Fruit fly (Drosophila melanogaster): ENCODE measurements around the gene Dmtn.
A peak's percentile ranks its signal among the peaks of the same experiment; 100 is the strongest.

The Dmtn gene

DNA sequence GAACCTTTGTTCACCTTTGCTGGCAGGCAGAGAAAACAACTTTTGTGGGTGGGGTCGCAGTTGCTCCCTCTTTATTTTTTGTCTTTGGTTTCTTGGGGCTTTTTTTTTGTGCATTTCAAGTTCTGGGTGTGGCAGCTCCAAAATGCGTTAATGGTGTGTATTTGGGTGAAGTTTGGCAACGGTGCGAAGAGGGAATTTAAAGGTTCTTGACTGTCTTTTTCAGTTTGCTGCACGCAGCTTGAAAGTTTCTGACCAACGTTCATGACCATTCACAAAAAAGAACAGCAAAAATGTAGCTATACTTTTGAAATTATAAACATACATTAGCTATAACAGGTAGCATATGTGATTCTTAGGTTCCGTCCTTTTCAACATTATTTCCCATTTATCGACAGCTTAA is 26.6 kb upstream of the Dmtn start:
- TF ChIP-seq CG8301 (tag; optimal IDR thresholded peaks at IDR 0.05) (no peak), EcR (GFP tag; optimal IDR thresholded peaks at IDR 0.05) (no peak), CG17806 (tag; optimal IDR thresholded peaks at IDR 0.05) (no peak), CG13204 (GFP tag; optimal IDR thresholded peaks at IDR 0.05) (no peak), gl (tag; optimal IDR thresholded peaks at IDR 0.05) (no peak), fd96Ca (GFP tag; IDR thresholded peaks at IDR 0.05) (no peak), CG10348 (GFP tag; IDR thresholded peaks at IDR 0.05) (no peak)

DNA sequence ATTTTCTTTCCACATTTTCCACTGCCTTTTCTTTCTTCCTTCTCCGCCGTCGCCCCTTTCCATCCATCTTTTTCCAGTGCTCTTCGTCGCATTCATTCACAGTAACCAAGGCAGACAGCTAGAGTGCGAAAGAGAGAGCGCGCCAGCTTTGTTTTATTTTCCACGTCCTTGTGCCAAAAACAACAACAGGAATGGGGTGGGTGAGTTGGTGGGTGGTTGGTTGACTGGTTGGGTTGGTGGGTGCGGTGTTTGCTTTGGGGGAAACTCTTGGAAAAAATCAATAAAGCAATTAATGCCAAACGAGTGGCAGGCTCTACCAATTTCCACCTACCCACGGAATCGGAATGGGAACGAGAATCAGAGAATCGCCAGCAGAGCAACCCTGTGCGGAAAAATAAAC is 24.5 kb upstream of the Dmtn start:
- no peak for TF ChIP-seq gl (tag; optimal IDR thresholded peaks at IDR 0.05)
- no peak for TF ChIP-seq Snoo (tag; optimal IDR thresholded peaks at IDR 0.05)
- no peak for TF ChIP-seq rn (GFP tag; IDR thresholded peaks at IDR 0.05)
- no peak for TF ChIP-seq CG34367 (tag; optimal IDR thresholded peaks at IDR 0.05)
- TF ChIP-seq CG13204 (GFP tag; optimal IDR thresholded peaks at IDR 0.05) = peak; percentile 34
- peak; percentile 20; the same call in 1 of the 2 replicates for TF ChIP-seq Ets98B (GFP tag; IDR thresholded peaks at IDR 0.05)

DNA sequence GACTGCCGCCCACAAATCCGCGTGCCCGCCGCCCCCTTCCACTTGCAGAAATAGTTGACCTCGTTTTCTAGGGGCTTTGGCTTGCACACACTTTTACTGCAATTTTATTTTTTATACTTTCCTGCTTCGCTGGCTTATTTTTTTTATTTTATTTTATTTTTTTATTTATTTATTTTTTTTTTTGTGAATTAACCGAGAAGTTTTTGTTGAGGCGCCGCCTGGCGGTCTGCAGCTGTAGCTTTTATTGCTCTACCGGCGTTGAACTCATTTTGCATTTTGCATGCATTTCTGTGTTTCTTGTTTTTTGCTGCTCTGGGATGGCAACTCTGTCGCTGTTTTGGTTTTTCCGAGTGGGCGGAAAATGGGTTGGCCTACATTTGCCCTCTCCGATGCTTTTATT is 24.0 kb upstream of the Dmtn start:
- TF ChIP-seq D1 (tag; optimal IDR thresholded peaks at IDR 0.05) = no peak
- TF ChIP-seq CG10348 (GFP tag; IDR thresholded peaks at IDR 0.05) = no peak
- no peak for TF ChIP-seq Snoo (tag; optimal IDR thresholded peaks at IDR 0.05)
- no peak for TF ChIP-seq rn (GFP tag; IDR thresholded peaks at IDR 0.05)
- no peak for TF ChIP-seq CG17806 (tag; optimal IDR thresholded peaks at IDR 0.05)
- TF ChIP-seq CG32121 (GFP tag; IDR thresholded peaks at IDR 0.05) = peak; percentile 70
- TF ChIP-seq CG8159 (tag; optimal IDR thresholded peaks at IDR 0.05) = no peak
- no peak for TF ChIP-seq CG9948 (tag; optimal IDR thresholded peaks at IDR 0.05)
- peak; percentile 68; the same call in 2 of the 3 replicates for TF ChIP-seq CG4496 (GFP tag; IDR thresholded peaks at IDR 0.05)
- TF ChIP-seq CG34367 (tag; optimal IDR thresholded peaks at IDR 0.05) = no peak
- peak; percentile 1 for TF ChIP-seq CG14655 (GFP tag; optimal IDR thresholded peaks at IDR 0.05)
- peak; percentile 62; the same call in 1 of the 2 replicates for TF ChIP-seq Ets98B (GFP tag; IDR thresholded peaks at IDR 0.05)
- no peak for TF ChIP-seq CG15710 (tag; optimal IDR thresholded peaks at IDR 0.05)
- TF ChIP-seq fd96Ca (GFP tag; IDR thresholded peaks at IDR 0.05) = peak; percentile 61; the same call in 2 of the 3 replicates
- no peak for TF ChIP-seq CG8301 (tag; optimal IDR thresholded peaks at IDR 0.05)
- no peak for TF ChIP-seq EcR (GFP tag; optimal IDR thresholded peaks at IDR 0.05)
- no peak for TF ChIP-seq Pif1B (GFP tag; optimal IDR thresholded peaks at IDR 0.05)
- no peak for TF ChIP-seq CG13204 (GFP tag; optimal IDR thresholded peaks at IDR 0.05)
- TF ChIP-seq CG12605 (GFP tag; IDR thresholded peaks at IDR 0.05) = peak; percentile 59
- no peak for TF ChIP-seq Pif1A (GFP tag; optimal IDR thresholded peaks at IDR 0.05)
- TF ChIP-seq gl (tag; optimal IDR thresholded peaks at IDR 0.05) = no peak

DNA sequence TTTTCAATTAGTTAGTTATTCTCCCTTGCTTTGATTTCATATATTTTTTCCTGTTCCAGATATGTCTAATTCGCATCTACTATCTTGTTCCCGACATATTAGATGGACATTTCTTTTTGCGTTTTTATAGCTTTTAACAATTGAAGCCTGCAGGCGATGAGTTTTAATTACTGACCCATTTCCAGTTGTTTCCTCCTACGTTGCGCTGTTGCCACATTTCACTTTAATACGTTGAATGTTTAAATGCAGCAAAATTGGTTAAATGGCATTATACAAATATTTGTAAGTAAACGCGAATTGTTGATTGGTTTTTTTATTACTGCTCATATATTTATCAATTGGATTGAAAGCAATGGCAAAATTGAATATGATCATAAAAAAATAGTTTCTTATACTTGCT is 23.2 kb upstream of the Dmtn start:
- TF ChIP-seq Ets98B (GFP tag; IDR thresholded peaks at IDR 0.05) = no peak
- no peak for TF ChIP-seq fd96Ca (GFP tag; IDR thresholded peaks at IDR 0.05)
- no peak for TF ChIP-seq rn (GFP tag; IDR thresholded peaks at IDR 0.05)
- no peak for TF ChIP-seq Pif1A (GFP tag; optimal IDR thresholded peaks at IDR 0.05)
- no peak for TF ChIP-seq D1 (tag; optimal IDR thresholded peaks at IDR 0.05)
- TF ChIP-seq CG10348 (GFP tag; IDR thresholded peaks at IDR 0.05) = no peak
- no peak for TF ChIP-seq CG12605 (GFP tag; IDR thresholded peaks at IDR 0.05)
- TF ChIP-seq CG9948 (tag; optimal IDR thresholded peaks at IDR 0.05) = no peak
- TF ChIP-seq CG34367 (tag; optimal IDR thresholded peaks at IDR 0.05) = no peak
- no peak for TF ChIP-seq Pif1B (GFP tag; optimal IDR thresholded peaks at IDR 0.05)
- TF ChIP-seq CG13204 (GFP tag; optimal IDR thresholded peaks at IDR 0.05) = no peak
- TF ChIP-seq Snoo (tag; optimal IDR thresholded peaks at IDR 0.05) = no peak

DNA sequence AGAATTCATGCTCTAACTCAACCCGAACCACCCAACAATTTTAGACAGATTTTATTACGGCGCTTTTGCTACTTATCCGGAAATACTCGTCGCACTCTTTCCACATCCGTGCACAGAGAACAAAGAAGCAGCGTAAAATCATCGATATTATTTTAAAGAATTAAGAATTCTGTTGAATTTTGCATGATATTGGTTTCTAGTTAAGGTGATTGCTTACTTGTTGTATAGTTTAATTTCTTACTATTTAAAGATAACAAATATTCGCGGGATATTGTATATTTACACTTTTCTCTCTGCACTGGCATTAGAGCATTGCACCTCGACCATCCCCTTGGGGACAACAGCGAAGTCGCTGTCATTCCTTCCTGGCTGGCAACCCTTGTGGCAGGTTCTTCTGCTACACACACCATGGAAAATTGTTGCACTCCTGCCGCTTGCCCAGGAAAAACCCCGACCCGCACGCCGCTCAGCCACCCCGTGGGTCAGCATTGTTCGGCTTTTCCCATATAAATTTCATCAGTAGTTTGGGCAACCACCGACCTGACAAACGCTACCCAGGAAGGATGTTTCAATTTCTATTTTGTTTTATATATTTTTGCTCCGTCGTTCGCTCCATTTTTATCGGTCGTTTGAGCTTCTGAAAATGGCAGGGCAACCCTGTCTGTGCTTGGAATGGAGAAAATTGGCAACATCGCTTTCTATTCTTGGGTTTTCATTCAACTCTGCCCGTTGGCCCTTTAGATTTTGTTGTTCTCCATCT is 22.1 kb upstream of the Dmtn start:
- peak; percentile 56 for TF ChIP-seq CG17806 (tag; optimal IDR thresholded peaks at IDR 0.05)
- TF ChIP-seq gl (tag; optimal IDR thresholded peaks at IDR 0.05) = peak; percentile 9
- peak; percentile 40 for TF ChIP-seq CG8301 (tag; optimal IDR thresholded peaks at IDR 0.05)
- TF ChIP-seq fd96Ca (GFP tag; IDR thresholded peaks at IDR 0.05) = no peak
- TF ChIP-seq CG34367 (tag; optimal IDR thresholded peaks at IDR 0.05) = peak; percentile 45
- peak; percentile 56 for TF ChIP-seq CG15710 (tag; optimal IDR thresholded peaks at IDR 0.05)
- TF ChIP-seq Pif1B (GFP tag; optimal IDR thresholded peaks at IDR 0.05) = peak; percentile 30
- TF ChIP-seq CG13204 (GFP tag; optimal IDR thresholded peaks at IDR 0.05) = no peak
- peak; percentile 9 for TF ChIP-seq EcR (GFP tag; optimal IDR thresholded peaks at IDR 0.05)
- peak; percentile 45 for TF ChIP-seq CG9948 (tag; optimal IDR thresholded peaks at IDR 0.05)
- TF ChIP-seq CG10348 (GFP tag; IDR thresholded peaks at IDR 0.05) = no peak
- peak; percentile 14 for TF ChIP-seq Snoo (tag; optimal IDR thresholded peaks at IDR 0.05)
- TF ChIP-seq CG8159 (tag; optimal IDR thresholded peaks at IDR 0.05) = peak; percentile 65
- no peak for TF ChIP-seq CG4496 (GFP tag; IDR thresholded peaks at IDR 0.05)
- TF ChIP-seq Ets98B (GFP tag; IDR thresholded peaks at IDR 0.05) = 0 out of 2 replicates have a peak, but pooled peaks have one; percentile 15
- TF ChIP-seq D1 (tag; optimal IDR thresholded peaks at IDR 0.05) = no peak
- no peak for TF ChIP-seq rn (GFP tag; IDR thresholded peaks at IDR 0.05)
- TF ChIP-seq CG32121 (GFP tag; IDR thresholded peaks at IDR 0.05) = 0 out of 2 replicates have a peak, but pooled peaks have one; percentile 38
- TF ChIP-seq CG14655 (GFP tag; optimal IDR thresholded peaks at IDR 0.05) = peak; percentile 51
- no peak for TF ChIP-seq CG12605 (GFP tag; IDR thresholded peaks at IDR 0.05)
- TF ChIP-seq Pif1A (GFP tag; optimal IDR thresholded peaks at IDR 0.05) = peak; percentile 64

All from whole organism, pupa.